Worm (Caenorhabditis elegans): ENCODE measurements around the gene kbp-2.

kbp-2 gene

DNA sequence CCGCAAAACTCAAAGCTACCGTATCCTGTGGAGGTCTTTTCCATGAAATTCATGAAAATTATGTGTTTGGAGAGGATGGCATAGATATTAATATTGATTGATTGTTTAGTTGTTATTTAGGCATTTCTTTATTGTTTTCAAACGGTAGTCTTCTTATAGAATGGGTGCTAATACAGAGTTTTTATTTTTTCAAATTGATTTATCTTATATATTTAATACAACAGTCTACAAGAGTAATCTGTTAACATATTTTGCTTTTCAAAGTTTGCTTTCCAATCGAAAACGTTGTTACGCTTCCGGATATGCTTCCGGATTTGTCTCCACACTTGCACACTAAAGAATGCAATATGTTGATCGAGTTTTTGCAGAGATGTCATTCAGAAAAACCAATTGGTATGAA is 36.9 kb downstream of the kbp-2 start, which contains the start of gene C35D10.17:
C35D10.17 (plus strand) TSS at position 301 of the 400 bp plus-strand sequence.
- TF ChIP-seq unc-55 (GFP tag; optimal IDR thresholded peaks at IDR 0.05): no peak
- no peak for TF ChIP-seq skn-1 (tag; optimal IDR thresholded peaks at IDR 0.05)
- TF ChIP-seq unc-62 (GFP tag; optimal IDR thresholded peaks at IDR 0.05): no peak
- TF ChIP-seq sma-3 (GFP tag; optimal IDR thresholded peaks at IDR 0.05): no peak
- TF ChIP-seq nhr-6 (tag; optimal IDR thresholded peaks at IDR 0.05): no peak
- no peak for TF ChIP-seq nhr-23 (tag; optimal IDR thresholded peaks at IDR 0.05)
- no peak for TF ChIP-seq snpc-4 (tag; optimal IDR thresholded peaks at IDR 0.05)
- no peak for TF ChIP-seq nhr-11 (tag; optimal IDR thresholded peaks at IDR 0.05)
- TF ChIP-seq nhr-10 (tag; optimal IDR thresholded peaks at IDR 0.05): no peak
- no peak for TF ChIP-seq ceh-16 (tag; optimal IDR thresholded peaks at IDR 0.05)
- TF ChIP-seq mbf-1 (tag; optimal IDR thresholded peaks at IDR 0.05): no peak
- no peak for TF ChIP-seq alr-1 (tag; optimal IDR thresholded peaks at IDR 0.05)
- no peak for TF ChIP-seq zag-1 (tag; optimal IDR thresholded peaks at IDR 0.05)

DNA sequence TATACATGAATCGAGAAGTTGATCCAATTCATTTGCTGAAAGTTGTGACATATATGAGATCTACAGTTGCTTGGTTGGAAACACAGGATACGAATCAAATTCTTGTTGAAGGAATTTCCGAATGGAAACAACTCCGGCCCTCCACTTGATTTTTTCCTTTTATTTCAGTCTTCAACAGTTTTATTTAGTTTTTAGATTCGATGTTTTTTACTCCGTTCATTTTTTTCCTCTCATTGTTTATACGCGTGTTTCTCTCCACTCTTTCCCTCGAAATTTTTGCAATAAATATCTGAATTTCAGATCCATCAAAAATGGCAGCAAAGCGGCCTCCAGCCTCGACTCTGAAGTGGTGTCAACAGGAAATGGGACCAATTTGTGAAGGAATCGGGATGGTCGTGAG is 40.6 kb downstream of the kbp-2 start, which contains the start of gene coq-8:
coq-8 (plus strand) TSS at position 301 of the 400 bp plus-strand sequence.
- TF ChIP-seq skn-1 (tag; optimal IDR thresholded peaks at IDR 0.05): no peak
- no peak for TF ChIP-seq ztf-11 (tag; optimal IDR thresholded peaks at IDR 0.05)
- no peak for TF ChIP-seq nhr-77 (tag; optimal IDR thresholded peaks at IDR 0.05)
- TF ChIP-seq lin-11 (tag; optimal IDR thresholded peaks at IDR 0.05): no peak
- TF ChIP-seq F13H6.1 (tag; optimal IDR thresholded peaks at IDR 0.05): no peak
- TF ChIP-seq lsy-2 (tag; optimal IDR thresholded peaks at IDR 0.05): no peak
- no peak for TF ChIP-seq unc-62 (GFP tag; optimal IDR thresholded peaks at IDR 0.05)
- TF ChIP-seq elt-1 (tag; optimal IDR thresholded peaks at IDR 0.05): no peak
- TF ChIP-seq peb-1 (tag; optimal IDR thresholded peaks at IDR 0.05): no peak
- no peak for TF ChIP-seq crh-2 (tag; optimal IDR thresholded peaks at IDR 0.05)
- TF ChIP-seq nhr-23 (tag; optimal IDR thresholded peaks at IDR 0.05): no peak

ce11 chrIII:4861744-4862401 is 41.8 kb downstream of the kbp-2 start, which contains the start of the genes C35D10.10 and C35D10.5:
C35D10.10 (minus strand) TSS chrIII:4861794.
C35D10.5 (plus strand) TSS chrIII:4862351.
- TF ChIP-seq unc-55 (GFP tag; optimal IDR thresholded peaks at IDR 0.05) (peak; percentile 33), egl-27 (tag; optimal IDR thresholded peaks at IDR 0.05) (no peak)

ce11 chrIII:4859039-4859438 is 44.6 kb downstream of the kbp-2 start, which contains the start of gene C35D10.6:
C35D10.6 (plus strand) TSS chrIII:4859339.
- no peak for TF ChIP-seq mab-5 (tag; optimal IDR thresholded peaks at IDR 0.05)
- no peak for TF ChIP-seq nhr-237 (tag; optimal IDR thresholded peaks at IDR 0.05)
- TF ChIP-seq dmd-4 (tag; optimal IDR thresholded peaks at IDR 0.05): no peak
- TF ChIP-seq elt-1 (tag; optimal IDR thresholded peaks at IDR 0.05): no peak
- TF ChIP-seq peb-1 (tag; optimal IDR thresholded peaks at IDR 0.05): no peak
- TF ChIP-seq ztf-4 (tag; optimal IDR thresholded peaks at IDR 0.05): no peak
- no peak for TF ChIP-seq mbf-1 (tag; optimal IDR thresholded peaks at IDR 0.05)
- TF ChIP-seq nhr-23 (tag; optimal IDR thresholded peaks at IDR 0.05): no peak
- no peak for TF ChIP-seq ZK546.5 (tag; optimal IDR thresholded peaks at IDR 0.05)
- TF ChIP-seq ceh-16 (tag; optimal IDR thresholded peaks at IDR 0.05): no peak
- TF ChIP-seq nhr-11 (tag; optimal IDR thresholded peaks at IDR 0.05): no peak
- no peak for TF ChIP-seq unc-39 (tag; optimal IDR thresholded peaks at IDR 0.05)
- TF ChIP-seq R02D3.7 (tag; optimal IDR thresholded peaks at IDR 0.05): no peak
- TF ChIP-seq zag-1 (tag; optimal IDR thresholded peaks at IDR 0.05): no peak
- TF ChIP-seq crh-2 (tag; optimal IDR thresholded peaks at IDR 0.05): no peak
- TF ChIP-seq nhr-25 (tag; optimal IDR thresholded peaks at IDR 0.05): no peak
- no peak for TF ChIP-seq ama-1 (optimal IDR thresholded peaks at IDR 0.05)
- TF ChIP-seq mdl-1 (tag; optimal IDR thresholded peaks at IDR 0.05): no peak

DNA sequence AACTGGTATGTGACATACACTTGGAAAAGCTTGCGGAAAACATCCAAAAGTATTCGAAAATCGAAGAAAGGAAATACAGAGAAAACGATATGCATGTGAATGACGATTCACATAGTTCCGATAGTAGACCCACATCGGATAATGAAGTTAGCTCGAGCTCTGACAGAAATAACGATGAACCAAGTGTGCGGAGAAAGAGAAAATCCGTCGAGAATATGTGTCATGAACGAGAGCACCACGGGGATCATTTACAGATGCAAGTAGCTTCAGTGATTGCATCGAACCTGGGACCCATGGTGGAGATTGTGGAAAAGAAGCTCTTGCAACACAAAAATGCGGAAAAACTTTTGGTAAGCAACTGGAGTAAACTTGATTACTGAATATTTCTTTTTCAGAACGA is 46.7 kb downstream of the kbp-2 start:
- no peak for TF ChIP-seq snpc-4 (tag; optimal IDR thresholded peaks at IDR 0.05)
- no peak for TF ChIP-seq ztf-1 (GFP tag; conservative IDR thresholded peaks at IDR 0.05)
- TF ChIP-seq nhr-129 (tag; optimal IDR thresholded peaks at IDR 0.05): no peak
- TF ChIP-seq crh-2 (tag; optimal IDR thresholded peaks at IDR 0.05): no peak
- no peak for TF ChIP-seq gmeb-1 (tag; optimal IDR thresholded peaks at IDR 0.05)
- no peak for TF ChIP-seq fos-1 (tag; optimal IDR thresholded peaks at IDR 0.05)
- no peak for TF ChIP-seq Y55F3AM.14 (GFP tag; optimal IDR thresholded peaks at IDR 0.05)
- no peak for TF ChIP-seq nhr-6 (tag; optimal IDR thresholded peaks at IDR 0.05)
- no peak for TF ChIP-seq nhr-23 (tag; optimal IDR thresholded peaks at IDR 0.05)
- TF ChIP-seq sma-3 (GFP tag; optimal IDR thresholded peaks at IDR 0.05): no peak
- TF ChIP-seq lin-39 (tag; optimal IDR thresholded peaks at IDR 0.05): no peak
- TF ChIP-seq dmd-4 (tag; optimal IDR thresholded peaks at IDR 0.05): no peak
- no peak for TF ChIP-seq ceh-16 (tag; optimal IDR thresholded peaks at IDR 0.05)
- TF ChIP-seq unc-55 (GFP tag; optimal IDR thresholded peaks at IDR 0.05): no peak
